Worm (Caenorhabditis elegans) whole organism, L4 larva: ENCODE results near the gene jac-1.

Source experiments
- aly-2 ChIP-seq: sonication (generic microtip); optimal IDR thresholded peaks from 2 replicates; lab custom pipeline; 2018; ENCODE audit warnings: missing biosample characterization, missing genetic modification characterization
- hif-1 ChIP-seq, 2 experiments: sonication (generic microtip); optimal IDR thresholded peaks; 2 replicates each; lab custom pipeline; 2016 to 2017; ENCODE audit warnings: missing compliant biosample characterization in 2 of 2, missing genetic modification characterization in 2 of 2, missing genetic modification reagents in 2 of 2, missing genotype in 2 of 2, mild to moderate bottlenecking in 1 of 2
- nhr-11 ChIP-seq: fragments of 150-350 bp; optimal IDR thresholded peaks from 2 replicates; lab custom pipeline; 2014; ENCODE audit warnings: missing biosample characterization, missing genetic modification characterization
- rbr-2 ChIP-seq: sonication (generic microtip); optimal IDR thresholded peaks from 2 replicates; lab custom pipeline; 2016; ENCODE audit warnings: missing genotype, missing genetic modification characterization, missing compliant biosample characterization
- zfp-3 ChIP-seq: fragments of 200-800 bp; sonication (Bioruptor generic); conservative IDR thresholded peaks from 2 replicates; pipeline ENCODE4 v1.3.6; 2022; ENCODE audit warnings: missing genetic modification reagents, missing genetic modification characterization, missing compliant biosample characterization

DNA sequence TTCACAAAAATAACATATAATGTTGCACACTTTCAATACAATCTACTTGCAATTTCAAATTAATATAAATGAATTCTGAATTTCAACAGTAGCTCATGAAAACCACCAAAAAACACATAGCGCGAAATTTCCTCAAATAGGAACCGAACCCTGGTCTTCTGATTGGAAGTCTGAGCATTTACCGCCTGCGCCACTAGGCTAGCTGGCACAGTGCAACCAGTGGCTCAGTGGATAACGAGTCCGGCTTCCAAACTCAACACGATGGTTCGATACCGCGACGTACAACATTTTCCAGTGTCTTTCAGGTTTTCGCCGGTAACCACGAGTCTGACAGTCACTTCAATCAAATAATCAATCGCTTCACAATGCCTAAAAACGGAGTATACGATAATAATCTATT is 73.0 kb downstream of the jac-1 start:
- TF ChIP-seq rbr-2 (tag; lab: Kevin White, UChicago) (no peak), hif-1 (tag; optimal IDR thresholded peaks at IDR 0.05; lab: Kevin White, UChicago) (no peak), zfp-3 (GFP tag; lab: Robert Waterston, UW) (no peak), aly-2 (tag; lab: Kevin White, UChicago) (no peak), nhr-11 (tag; lab: Kevin White, UChicago) (no peak)
